Fruit fly (Drosophila melanogaster): ENCODE data around the gene vilya.

vilya gene

dm6 chrX:2726420-2726819 lies at the start of gene vilya:
Gene vilya, plus strand, starts transcription at chrX:2726678.
- no peak for TF ChIP-seq noc (tag; optimal IDR thresholded peaks at IDR 0.05)

- TF ChIP-seq noc (tag; optimal IDR thresholded peaks at IDR 0.05) = no peak
Observed at dm6 chrX:2677024-2677589, 49.4 kb upstream of the vilya start.

DNA sequence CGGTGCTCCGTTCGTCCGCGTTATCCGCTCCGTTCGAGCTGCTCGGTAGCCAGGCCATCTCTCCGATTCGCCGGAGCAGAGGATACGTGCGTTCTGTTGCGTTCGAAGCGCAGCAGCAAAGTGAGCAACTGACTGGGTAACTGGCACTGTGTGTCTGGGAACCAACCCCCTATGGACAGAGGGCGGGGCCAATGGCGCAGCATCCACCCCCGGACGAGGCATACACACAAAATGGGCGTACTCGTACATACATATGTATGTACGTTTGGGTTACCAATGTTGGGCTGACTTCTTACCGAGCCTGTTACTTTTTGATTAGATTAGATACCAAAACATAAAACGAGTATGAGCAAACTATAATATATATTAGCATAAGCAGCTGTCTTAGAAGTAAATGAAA lies 44.9 kb upstream of the vilya start, which contains the start of gene HLH3B:
Gene HLH3B (minus strand): TSS at position 123 of the 400 bp plus-strand sequence.
- TF ChIP-seq noc (tag; optimal IDR thresholded peaks at IDR 0.05) = no peak

DNA sequence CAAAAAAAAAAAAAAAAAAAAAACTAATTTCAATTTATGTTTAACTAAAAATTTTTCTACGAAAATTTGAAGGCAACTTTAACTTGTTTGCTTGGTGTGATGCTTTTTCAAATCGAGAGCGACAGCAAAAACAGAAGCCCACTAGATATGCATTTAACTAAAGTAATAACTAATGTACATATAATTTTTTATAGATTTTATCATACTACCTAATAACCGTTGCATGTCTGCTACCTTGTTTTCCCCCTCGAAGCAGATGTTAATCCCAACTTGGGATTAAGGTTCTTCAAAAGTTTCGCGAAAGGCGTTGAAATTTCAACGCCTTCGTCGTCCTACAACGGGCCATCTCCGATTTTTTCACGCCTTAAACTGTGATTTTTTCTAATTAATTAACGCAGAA lies 43.6 kb upstream of the vilya start, which contains the start of gene CG2652:
Gene CG2652 (minus strand): TSS at position 101 of the 400 bp plus-strand sequence.
- TF ChIP-seq noc (tag; optimal IDR thresholded peaks at IDR 0.05) = no peak

dm6 chrX:2683926-2684325 lies 42.6 kb upstream of the vilya start:
- no peak for TF ChIP-seq noc (tag; optimal IDR thresholded peaks at IDR 0.05)

- no peak for TF ChIP-seq noc (tag; optimal IDR thresholded peaks at IDR 0.05)
Observed at dm6 chrX:2684442-2684841, 42.0 kb upstream of the vilya start.

DNA sequence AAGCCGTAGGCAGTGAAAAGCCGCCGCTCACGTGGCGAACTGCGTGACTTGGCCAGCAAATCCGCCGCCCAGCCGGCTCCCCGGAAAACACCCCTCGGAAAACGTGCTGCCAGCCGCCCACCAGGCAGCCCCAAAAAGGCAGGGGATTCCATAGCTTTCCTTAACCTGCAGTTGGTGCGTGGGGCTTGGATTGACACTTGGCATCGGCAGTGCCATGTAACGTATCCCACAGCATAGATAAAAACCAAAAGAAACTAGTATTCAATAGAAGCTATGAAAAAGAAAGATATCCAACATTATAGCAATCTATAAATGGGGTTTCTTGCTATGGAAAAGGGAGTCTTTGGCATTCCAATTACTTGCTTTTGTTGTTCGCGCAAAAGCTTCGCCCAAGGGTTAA lies 41.5 kb upstream of the vilya start:
- no peak for TF ChIP-seq noc (tag; optimal IDR thresholded peaks at IDR 0.05)

dm6 chrX:2685580-2685979 lies 40.9 kb upstream of the vilya start, which contains the start of gene per:
Gene per, plus strand, starts transcription at chrX:2685580.
- TF ChIP-seq noc (tag; optimal IDR thresholded peaks at IDR 0.05) = no peak

dm6 chrX:2686930-2687329 lies 39.5 kb upstream of the vilya start:
- no peak for TF ChIP-seq noc (tag; optimal IDR thresholded peaks at IDR 0.05)

dm6 chrX:2690376-2690775 lies 36.1 kb upstream of the vilya start:
- no peak for TF ChIP-seq noc (tag; optimal IDR thresholded peaks at IDR 0.05)

DNA sequence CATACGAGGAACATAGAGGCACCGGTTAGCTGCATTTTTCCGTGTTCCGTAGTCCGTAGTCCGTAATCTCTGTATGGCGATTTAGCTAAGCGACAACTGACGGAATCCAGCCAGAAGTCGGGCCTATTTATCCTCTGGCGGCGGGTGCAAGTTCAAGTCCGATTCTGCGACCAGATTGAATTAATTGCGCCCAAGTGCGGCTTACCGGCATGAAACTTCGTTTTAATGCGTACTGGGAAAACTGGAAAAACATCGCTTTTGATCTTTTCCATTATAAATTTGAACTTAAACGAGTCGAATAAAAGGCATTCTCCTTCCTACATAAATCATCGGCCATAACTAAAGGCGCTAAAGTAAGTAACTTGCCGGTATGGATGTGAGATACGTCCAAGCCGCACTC lies 32.7 kb upstream of the vilya start, which contains the start of gene dyw:
Gene dyw (minus strand): TSS at position 101 of the 400 bp plus-strand sequence.
- TF ChIP-seq noc (tag; optimal IDR thresholded peaks at IDR 0.05) = no peak

- TF ChIP-seq noc (tag; optimal IDR thresholded peaks at IDR 0.05) = no peak
Observed at dm6 chrX:2698064-2698894, 28.2 kb upstream of the vilya start, which contains the start of the genes Spg7 and Lint-O. Gene Spg7, minus strand, starts transcription at chrX:2698211. Gene Lint-O, plus strand, starts transcription at chrX:2698701.

DNA sequence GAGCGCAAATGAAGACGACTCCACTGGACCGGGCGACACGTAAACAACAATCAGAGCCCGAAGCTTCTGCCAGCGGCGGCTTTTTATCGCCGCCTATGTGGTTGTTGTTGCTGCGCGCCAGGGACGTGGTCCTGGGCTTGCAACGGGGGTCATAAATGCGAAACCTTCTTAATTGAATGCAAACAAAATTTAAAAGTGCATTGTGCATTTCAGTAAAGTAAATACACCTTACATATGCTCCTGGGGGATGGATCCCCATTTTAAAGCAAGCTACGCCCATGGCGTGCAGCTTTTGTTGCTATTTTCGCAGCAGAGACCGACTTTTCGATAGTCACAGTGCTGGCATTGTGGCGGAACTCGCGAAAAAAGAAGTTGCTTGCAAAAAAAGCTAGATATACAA lies 22.8 kb upstream of the vilya start, which contains the start of gene Ugalt:
Gene Ugalt (minus strand): TSS at position 160 of the 400 bp plus-strand sequence.
- TF ChIP-seq noc (tag; optimal IDR thresholded peaks at IDR 0.05) = peak; percentile 100

- TF ChIP-seq noc (tag; optimal IDR thresholded peaks at IDR 0.05) = no peak
Observed at dm6 chrX:2704134-2704773, 22.2 kb upstream of the vilya start, which contains the start of gene eIF2Bbeta. Gene eIF2Bbeta, plus strand, starts transcription at chrX:2704571.

dm6 chrX:2707377-2708090 lies 18.9 kb upstream of the vilya start, which contains the start of gene CG2680:
Gene CG2680, minus strand, starts transcription at chrX:2707427.
- TF ChIP-seq noc (tag; optimal IDR thresholded peaks at IDR 0.05) = no peak

Measured in whole organism, larva.